Fruit fly (Drosophila melanogaster) whole organism, wandering third instar larva: ENCODE results near the gene Paics.
A peak's percentile ranks its signal among the peaks of the same experiment; 100 is the strongest.

Experiments used
- CG32264 ChIP-seq: fragments of 200-800 bp; sonication (Bioruptor generic); optimal IDR thresholded peaks from 2 replicates; lab custom pipeline; 2016; ENCODE audit warnings: missing biosample characterization, missing genetic modification characterization
- br ChIP-seq: fragments of 200-800 bp; sonication (Bioruptor generic); optimal IDR thresholded peaks from 2 replicates; lab custom pipeline; 2016; ENCODE audit warnings: missing biosample characterization, missing genetic modification characterization

dm6 chrX:12755017-12755563 lies 5.3 kb downstream of the Paics start:
- TF ChIP-seq br (GFP tag; lab: Kevin White, UChicago) = peak; percentile 94
- TF ChIP-seq CG32264 (GFP tag; lab: Kevin White, UChicago) = peak; percentile 82
